Worm (Caenorhabditis elegans) whole organism, mixed stage, embryonic: ENCODE measurements around the gene D2024.1.
A peak's percentile ranks its signal among the peaks of the same experiment; 100 is the strongest.

Source experiments
- M03D4.4 ChIP-seq: sonication (generic microtip); optimal IDR thresholded peaks from 2 replicates; lab custom pipeline; 2017; ENCODE audit warnings: mild to moderate bottlenecking, missing genetic modification characterization, missing compliant biosample characterization
- bed-3 ChIP-seq: fragments of 200-800 bp; sonication (Bioruptor generic); optimal IDR thresholded peaks from 3 replicates; lab custom pipeline; 2018; ENCODE audit warnings: mild to moderate bottlenecking, missing genetic modification characterization, moderate library complexity, missing compliant biosample characterization
- ceh-39 ChIP-seq: fragments of 150-350 bp; optimal IDR thresholded peaks from 2 replicates; lab custom pipeline; 2014; ENCODE audit warnings: missing biosample characterization, missing genetic modification characterization
- ceh-43 ChIP-seq: fragments of 200-800 bp; sonication (Bioruptor generic); optimal IDR thresholded peaks from 2 replicates; lab custom pipeline; 2018; ENCODE audit warnings: mild to moderate bottlenecking, missing genetic modification characterization, moderate library complexity, missing compliant biosample characterization
- ceh-83 ChIP-seq: fragments of 200-800 bp; sonication (Bioruptor generic); optimal IDR thresholded peaks from 2 replicates; lab custom pipeline; 2018; ENCODE audit warnings: mild to moderate bottlenecking, missing genetic modification characterization, missing compliant biosample characterization
- ces-1 ChIP-seq: fragments of 150-350 bp; optimal IDR thresholded peaks from 2 replicates; lab custom pipeline; 2014; ENCODE audit warnings: missing biosample characterization, missing genetic modification reagents, missing genetic modification characterization
- drap-1 ChIP-seq: fragments of 200-800 bp; sonication (Bioruptor generic); optimal IDR thresholded peaks from 3 replicates; lab custom pipeline; 2018; ENCODE audit warnings: mild to moderate bottlenecking, missing genetic modification characterization, missing compliant biosample characterization
- elt-1 ChIP-seq: sonication (generic microtip); optimal IDR thresholded peaks from 2 replicates; lab custom pipeline; 2017; ENCODE audit warnings: missing genetic modification characterization, mild to moderate bottlenecking, missing compliant biosample characterization, antibody characterized with exemption, moderate library complexity, borderline replicate concordance; ENCODE audit not compliant: insufficient read depth
- ham-2 ChIP-seq: fragments of 200-800 bp; sonication (Bioruptor generic); optimal IDR thresholded peaks from 2 replicates; lab custom pipeline; 2018; ENCODE audit warnings: mild to moderate bottlenecking, missing genetic modification characterization, missing compliant biosample characterization
- hlh-1 ChIP-seq: fragments of 150-350 bp; optimal IDR thresholded peaks from 2 replicates; lab custom pipeline; 2014; ENCODE audit warnings: missing biosample characterization, missing genetic modification reagents, missing genetic modification characterization
- lin-32 ChIP-seq: fragments of 200-800 bp; sonication (Bioruptor generic); optimal IDR thresholded peaks from 2 replicates; lab custom pipeline; 2018; ENCODE audit warnings: mild to moderate bottlenecking, missing genetic modification characterization, missing compliant biosample characterization
- lsy-2 ChIP-seq: fragments of 150-350 bp; optimal IDR thresholded peaks from 2 replicates; lab custom pipeline; 2014; ENCODE audit warnings: missing biosample characterization, missing genetic modification characterization
- mab-5 ChIP-seq: fragments of 150-350 bp; optimal IDR thresholded peaks from 2 replicates; lab custom pipeline; 2014; ENCODE audit warnings: missing biosample characterization, missing genetic modification characterization
- mep-1 ChIP-seq: fragments of 150-350 bp; optimal IDR thresholded peaks from 2 replicates; lab custom pipeline; 2017; ENCODE audit warnings: missing biosample characterization, missing genetic modification reagents, missing genetic modification characterization, inconsistent platforms
- mls-2 ChIP-seq: sonication (generic microtip); optimal IDR thresholded peaks from 2 replicates; lab custom pipeline; 2016; ENCODE audit warnings: mild to moderate bottlenecking, missing genetic modification characterization, moderate library complexity, missing compliant biosample characterization
- nhr-12 ChIP-seq: fragments of 150-350 bp; optimal IDR thresholded peaks from 2 replicates; lab custom pipeline; 2014; ENCODE audit warnings: missing biosample characterization, missing genetic modification characterization
- nhr-2 ChIP-seq: fragments of 150-350 bp; optimal IDR thresholded peaks from 2 replicates; lab custom pipeline; 2014; ENCODE audit warnings: missing biosample characterization, missing genetic modification characterization
- nhr-237 ChIP-seq: fragments of 150-350 bp; optimal IDR thresholded peaks from 2 replicates; lab custom pipeline; 2014; ENCODE audit warnings: missing biosample characterization, missing genetic modification characterization
- nhr-28 ChIP-seq: fragments of 150-350 bp; optimal IDR thresholded peaks from 2 replicates; lab custom pipeline; 2014; ENCODE audit warnings: missing biosample characterization, missing genetic modification characterization
- nhr-76 ChIP-seq: sonication (generic microtip); optimal IDR thresholded peaks from 2 replicates; lab custom pipeline; 2017; ENCODE audit warnings: missing biosample characterization, missing genetic modification characterization
- pha-4 ChIP-seq: fragments of 150-350 bp; optimal IDR thresholded peaks from 2 replicates; lab custom pipeline; 2018; ENCODE audit warnings: missing biosample characterization, missing genetic modification reagents, missing genetic modification characterization
- sem-2 ChIP-seq: fragments of 200-800 bp; sonication (Bioruptor generic); optimal IDR thresholded peaks from 2 replicates; lab custom pipeline; 2018; ENCODE audit warnings: mild to moderate bottlenecking, missing genetic modification characterization, missing compliant biosample characterization
- sptf-1 ChIP-seq: sonication (generic microtip); optimal IDR thresholded peaks from 2 replicates; lab custom pipeline; 2017; ENCODE audit warnings: mild to moderate bottlenecking, missing genetic modification characterization, moderate library complexity, missing compliant biosample characterization
- tbx-8 ChIP-seq: fragments of 200-800 bp; sonication (Bioruptor generic); optimal IDR thresholded peaks from 2 replicates; lab custom pipeline; 2018; ENCODE audit warnings: mild to moderate bottlenecking, missing genetic modification characterization, moderate library complexity, missing compliant biosample characterization
- unc-120 ChIP-seq: sonication (generic microtip); optimal IDR thresholded peaks from 2 replicates; lab custom pipeline; 2017; ENCODE audit warnings: missing genetic modification characterization, missing compliant biosample characterization; ENCODE audit not compliant: poor library complexity, severe bottlenecking
- unc-39 ChIP-seq: fragments of 150-350 bp; optimal IDR thresholded peaks from 2 replicates; lab custom pipeline; 2014; ENCODE audit warnings: missing biosample characterization, missing genetic modification characterization
- unc-62 ChIP-seq: fragments of 150-350 bp; optimal IDR thresholded peaks from 2 replicates; lab custom pipeline; 2014; ENCODE audit warnings: missing biosample characterization, missing genetic modification reagents, missing genetic modification characterization
- zip-8 ChIP-seq: fragments of 150-350 bp; optimal IDR thresholded peaks from 2 replicates; lab custom pipeline; 2014; ENCODE audit warnings: missing biosample characterization, missing genetic modification characterization

D2024.1 gene

ce11 chrIV:7260587-7260986, 13.2 kb downstream of the D2024.1 start, which contains the start of gene C06E4.3:
Gene C06E4.3, plus strand, starts transcription at chrIV:7260875.
- no peak for TF ChIP-seq bed-3 (GFP tag; lab: Kevin White, UChicago)
- no peak for TF ChIP-seq nhr-28
- no peak for TF ChIP-seq pha-4
- TF ChIP-seq sem-2 (GFP tag; lab: Kevin White, UChicago) = no peak
- no peak for TF ChIP-seq nhr-2 (tag; lab: Kevin White, UChicago)
- no peak for TF ChIP-seq ceh-39 (tag; lab: Kevin White, UChicago)
- no peak for TF ChIP-seq mab-5 (tag; lab: Kevin White, UChicago)
- no peak for TF ChIP-seq nhr-76 (tag; lab: Kevin White, UChicago)
- no peak for TF ChIP-seq sptf-1 (tag; lab: Kevin White, UChicago)
- TF ChIP-seq ces-1 (GFP tag; lab: Kevin White, UChicago) = no peak
- no peak for TF ChIP-seq mls-2 (tag; lab: Kevin White, UChicago)
- TF ChIP-seq mep-1 (tag; lab: Kevin White, UChicago) = no peak

ce11 chrIV:7263137-7263536, 15.8 kb downstream of the D2024.1 start, which contains the start of gene glb-2:
Gene glb-2, minus strand, starts transcription at chrIV:7263237.
- TF ChIP-seq drap-1 (GFP tag; lab: Kevin White, UChicago) (no peak), ces-1 (GFP tag; lab: Kevin White, UChicago) (no peak), ham-2 (GFP tag; lab: Kevin White, UChicago) (no peak), mls-2 (tag; lab: Kevin White, UChicago) (no peak), ceh-43 (GFP tag; lab: Kevin White, UChicago) (no peak), M03D4.4 (tag; lab: Kevin White, UChicago) (no peak), elt-1 (tag; lab: Kevin White, UChicago) (no peak), hlh-1 (tag; lab: Kevin White, UChicago) (no peak), ceh-83 (no peak), unc-39 (tag; lab: Kevin White, UChicago) (no peak), mab-5 (tag; lab: Kevin White, UChicago) (no peak), nhr-2 (tag; lab: Kevin White, UChicago) (no peak), ceh-39 (tag; lab: Kevin White, UChicago) (no peak), pha-4 (no peak)

- no peak for TF ChIP-seq unc-120
- no peak for TF ChIP-seq nhr-76 (tag; lab: Kevin White, UChicago)
- peak; percentile 76 for TF ChIP-seq ces-1 (GFP tag; lab: Kevin White, UChicago)
- TF ChIP-seq bed-3 (GFP tag; lab: Kevin White, UChicago) = no peak
- TF ChIP-seq drap-1 (GFP tag; lab: Kevin White, UChicago) = no peak
These were observed 27.7 kb downstream of the D2024.1 start for ce11 chrIV:7274969-7275548.

- TF ChIP-seq mep-1 (tag; lab: Kevin White, UChicago) (no peak), hlh-1 (tag; lab: Kevin White, UChicago) (no peak), nhr-12 (tag; lab: Kevin White, UChicago) (no peak), unc-120 (no peak), unc-62 (GFP tag; lab: Kevin White, UChicago) (no peak), elt-1 (tag; lab: Kevin White, UChicago) (no peak), nhr-76 (tag; lab: Kevin White, UChicago) (no peak), unc-39 (tag; lab: Kevin White, UChicago) (no peak), zip-8 (tag; lab: Kevin White, UChicago) (no peak), nhr-237 (tag; lab: Kevin White, UChicago) (no peak), M03D4.4 (tag; lab: Kevin White, UChicago) (no peak), mab-5 (tag; lab: Kevin White, UChicago) (no peak), drap-1 (GFP tag; lab: Kevin White, UChicago) (no peak), lsy-2 (tag; lab: Kevin White, UChicago) (no peak), mls-2 (tag; lab: Kevin White, UChicago) (no peak), lin-32 (GFP tag; lab: Kevin White, UChicago) (no peak), tbx-8 (no peak)
These were observed 29.3 kb downstream of the D2024.1 start, which contains the start of gene C06E4.2 for ce11 chrIV:7276661-7277060. Gene C06E4.2, plus strand, starts transcription at chrIV:7276961.

ce11 chrIV:7282957-7283356, 35.6 kb downstream of the D2024.1 start, which contains the start of gene C06E4.1:
Gene C06E4.1, plus strand, starts transcription at chrIV:7283257.
- TF ChIP-seq elt-1 (tag; lab: Kevin White, UChicago) = no peak
- no peak for TF ChIP-seq drap-1 (GFP tag; lab: Kevin White, UChicago)
